Worm (Caenorhabditis elegans) whole organism, L1 larva: Measurements from ENCODE around the gene athp-1.

Experiments used
- aha-1 ChIP-seq: fragments of 150-350 bp; optimal IDR thresholded peaks from 2 replicates; lab custom pipeline; 2014; ENCODE audit warnings: missing biosample characterization, missing genetic modification characterization
- aly-2 ChIP-seq: fragments of 150-350 bp; optimal IDR thresholded peaks from 2 replicates; lab custom pipeline; 2014; ENCODE audit warnings: missing biosample characterization, missing genetic modification characterization
- blmp-1 ChIP-seq: fragments of 150-350 bp; optimal IDR thresholded peaks from 2 replicates; lab custom pipeline; 2014; ENCODE audit warnings: missing biosample characterization, missing genetic modification characterization
- ceh-82 ChIP-seq, 3 experiments: fragments of 150-350 bp in 1 of 3; sonication (generic microtip) in 2 of 3; optimal IDR thresholded peaks; 2 replicates each; lab custom pipeline; 2014 to 2017; ENCODE audit warnings: missing biosample characterization in 3 of 3, missing genetic modification characterization in 3 of 3
- dpl-1 ChIP-seq, 3 experiments: fragments of 150-350 bp in 2 of 3; sonication (generic microtip) in 1 of 3; optimal IDR thresholded peaks; 2 replicates each; lab custom pipeline; 2014 to 2017; ENCODE audit warnings: missing biosample characterization in 3 of 3, missing genetic modification characterization in 3 of 3, missing genetic modification reagents in 3 of 3
- dsc-1 ChIP-seq: sonication (generic microtip); optimal IDR thresholded peaks from 2 replicates; lab custom pipeline; 2016; ENCODE audit warnings: mild to moderate bottlenecking, missing genetic modification characterization, missing compliant biosample characterization
- efl-1 ChIP-seq, 4 experiments: fragments of 150-350 bp; optimal IDR thresholded peaks in 3 of 4; peaks in 1 of 4; 1 replicate in 1 of 4; 2 replicates in 3 of 4; lab custom pipeline; 2014; ENCODE audit warnings: missing biosample characterization in 2 of 4, missing genetic modification characterization in 2 of 4, missing genetic modification reagents in 2 of 4
- efl-3 ChIP-seq: fragments of 200-800 bp; sonication (Bioruptor generic); optimal IDR thresholded peaks from 2 replicates; lab custom pipeline; 2018; ENCODE audit warnings: mild to moderate bottlenecking, missing genetic modification characterization, missing compliant biosample characterization
- egl-13 ChIP-seq: sonication (generic microtip); optimal IDR thresholded peaks from 2 replicates; lab custom pipeline; 2016; ENCODE audit warnings: missing genotype, missing genetic modification reagents, missing genetic modification characterization, missing compliant biosample characterization
- egl-27 ChIP-seq, 2 experiments: fragments of 150-350 bp in 1 of 2; sonication (generic microtip); optimal IDR thresholded peaks; 3 replicates each; lab custom pipeline; 2017 to 2018; ENCODE audit warnings: missing biosample characterization in 2 of 2, missing genetic modification characterization in 2 of 2, missing genetic modification reagents in 2 of 2
- fkh-10 ChIP-seq: sonication (generic microtip); optimal IDR thresholded peaks from 2 replicates; lab custom pipeline; 2017; ENCODE audit warnings: missing biosample characterization, missing genetic modification reagents, missing genetic modification characterization
- fkh-4 ChIP-seq: sonication (generic microtip); optimal IDR thresholded peaks from 2 replicates; lab custom pipeline; 2016; ENCODE audit warnings: missing compliant biosample characterization, missing genetic modification characterization, borderline replicate concordance
- fkh-8 ChIP-seq: sonication (generic microtip); optimal IDR thresholded peaks from 2 replicates; lab custom pipeline; 2016; ENCODE audit warnings: mild to moderate bottlenecking, missing genetic modification characterization, missing compliant biosample characterization
- hlh-17 ChIP-seq: fragments of 200-800 bp; sonication (Bioruptor generic); optimal IDR thresholded peaks from 2 replicates; lab custom pipeline; 2018; ENCODE audit warnings: missing genetic modification characterization, mild to moderate bottlenecking, missing compliant biosample characterization, moderate library complexity, borderline replicate concordance
- hlh-4 ChIP-seq: sonication (generic microtip); optimal IDR thresholded peaks from 2 replicates; lab custom pipeline; 2016; ENCODE audit warnings: mild to moderate bottlenecking, missing genetic modification characterization, missing compliant biosample characterization
- lin-13 ChIP-seq: fragments of 150-350 bp; optimal IDR thresholded peaks from 2 replicates; lab custom pipeline; 2014; ENCODE audit warnings: missing biosample characterization, missing genetic modification reagents, missing genetic modification characterization
- lin-14 ChIP-seq: fragments of 200-800 bp; sonication (Bioruptor generic); optimal IDR thresholded peaks from 2 replicates; lab custom pipeline; 2018; ENCODE audit warnings: mild to moderate bottlenecking, missing genetic modification characterization, moderate library complexity, missing compliant biosample characterization
- lir-3 ChIP-seq: sonication (generic microtip); optimal IDR thresholded peaks from 2 replicates; lab custom pipeline; 2016; ENCODE audit warnings: mild to moderate bottlenecking, missing genetic modification characterization, moderate library complexity, missing compliant biosample characterization; ENCODE audit not compliant: poor library complexity
- lsy-2 ChIP-seq, 2 experiments: fragments of 150-350 bp; optimal IDR thresholded peaks; 2 replicates each; lab custom pipeline; 2014; ENCODE audit warnings: missing biosample characterization in 2 of 2, missing genetic modification characterization in 2 of 2
- mdl-1 ChIP-seq, 2 experiments: fragments of 150-350 bp; optimal IDR thresholded peaks; 2 replicates each; lab custom pipeline; 2014 to 2017; ENCODE audit warnings: missing biosample characterization in 2 of 2, missing genetic modification characterization in 2 of 2, inconsistent platforms in 1 of 2
- mep-1 ChIP-seq: fragments of 150-350 bp; optimal IDR thresholded peaks from 2 replicates; lab custom pipeline; 2014; ENCODE audit warnings: missing biosample characterization, missing genetic modification characterization
- nhr-11 ChIP-seq: fragments of 150-350 bp; optimal IDR thresholded peaks from 2 replicates; lab custom pipeline; 2014; ENCODE audit warnings: missing biosample characterization, missing genetic modification characterization
- nhr-12 ChIP-seq: sonication (generic microtip); optimal IDR thresholded peaks from 2 replicates; lab custom pipeline; 2017; ENCODE audit warnings: missing biosample characterization, missing genetic modification characterization
- nhr-20 ChIP-seq: sonication (generic microtip); optimal IDR thresholded peaks from 2 replicates; lab custom pipeline; 2016; ENCODE audit warnings: mild to moderate bottlenecking, missing genetic modification characterization, missing compliant biosample characterization
- nhr-47 ChIP-seq: sonication (generic microtip); optimal IDR thresholded peaks from 2 replicates; lab custom pipeline; 2016; ENCODE audit warnings: mild to moderate bottlenecking, missing genetic modification characterization, moderate library complexity, missing compliant biosample characterization
- nhr-71 ChIP-seq: sonication (generic microtip); optimal IDR thresholded peaks from 2 replicates; lab custom pipeline; 2016; ENCODE audit warnings: mild to moderate bottlenecking, missing genetic modification characterization, moderate library complexity, missing compliant biosample characterization
- nhr-84 ChIP-seq: sonication (generic microtip); optimal IDR thresholded peaks from 2 replicates; lab custom pipeline; 2017; ENCODE audit warnings: missing biosample characterization, missing genetic modification characterization
- nhr-85 ChIP-seq: sonication (generic microtip); peaks from one replicate; lab custom pipeline; 2016; ENCODE audit warnings: missing genetic modification characterization, inconsistent platforms, missing compliant biosample characterization
- nhr-90 ChIP-seq: sonication (generic microtip); optimal IDR thresholded peaks from 2 replicates; lab custom pipeline; 2016; ENCODE audit warnings: mild to moderate bottlenecking, missing genetic modification characterization, missing compliant biosample characterization; ENCODE audit not compliant: poor library complexity
- pax-3 ChIP-seq: fragments of 200-800 bp; sonication (Bioruptor generic); optimal IDR thresholded peaks from 2 replicates; lab custom pipeline; 2018; ENCODE audit warnings: mild to moderate bottlenecking, missing genetic modification characterization, moderate library complexity, missing compliant biosample characterization
- snu-23 ChIP-seq: sonication (generic microtip); optimal IDR thresholded peaks from 2 replicates; lab custom pipeline; 2016; ENCODE audit warnings: missing genetic modification characterization, missing compliant biosample characterization
- sox-4 ChIP-seq: sonication (generic microtip); optimal IDR thresholded peaks from 2 replicates; lab custom pipeline; 2016; ENCODE audit warnings: missing genetic modification characterization, missing compliant biosample characterization
- sup-37 ChIP-seq: fragments of 200-800 bp; sonication (Bioruptor generic); optimal IDR thresholded peaks from 2 replicates; lab custom pipeline; 2018; ENCODE audit warnings: mild to moderate bottlenecking, missing genetic modification characterization, missing compliant biosample characterization
- swsn-7 ChIP-seq: sonication (generic microtip); optimal IDR thresholded peaks from 2 replicates; lab custom pipeline; 2016; ENCODE audit warnings: missing genetic modification characterization, missing compliant biosample characterization
- tbx-2 ChIP-seq: sonication (generic microtip); optimal IDR thresholded peaks from 2 replicates; lab custom pipeline; 2016; ENCODE audit warnings: missing genetic modification characterization, missing compliant biosample characterization
- unc-30 ChIP-seq: sonication (generic microtip); optimal IDR thresholded peaks from 2 replicates; lab custom pipeline; 2017; ENCODE audit warnings: missing biosample characterization, missing genetic modification characterization
- unc-62 ChIP-seq: fragments of 150-350 bp; optimal IDR thresholded peaks from 2 replicates; lab custom pipeline; 2014; ENCODE audit warnings: missing biosample characterization, missing genetic modification reagents, missing genetic modification characterization
- unc-86 ChIP-seq: sonication (generic microtip); optimal IDR thresholded peaks from 2 replicates; lab custom pipeline; 2016; ENCODE audit warnings: missing genetic modification characterization, missing compliant biosample characterization
- unc-98 ChIP-seq: fragments of 200-800 bp; sonication (Bioruptor generic); IDR thresholded peaks from 2 replicates; pipeline ENCODE4 v1.3.6; 2022; ENCODE audit warnings: missing genetic modification characterization, missing compliant biosample characterization
- xbp-1 ChIP-seq: sonication (generic microtip); optimal IDR thresholded peaks from 2 replicates; lab custom pipeline; 2016; ENCODE audit warnings: missing genetic modification characterization, missing compliant biosample characterization
- zag-1 ChIP-seq: fragments of 150-350 bp; optimal IDR thresholded peaks from 2 replicates; lab custom pipeline; 2014; ENCODE audit warnings: missing biosample characterization, missing genetic modification characterization
- ztf-4 ChIP-seq: fragments of 150-350 bp; optimal IDR thresholded peaks from 2 replicates; lab custom pipeline; 2014; ENCODE audit warnings: missing biosample characterization, missing genetic modification characterization

The athp-1 gene

DNA sequence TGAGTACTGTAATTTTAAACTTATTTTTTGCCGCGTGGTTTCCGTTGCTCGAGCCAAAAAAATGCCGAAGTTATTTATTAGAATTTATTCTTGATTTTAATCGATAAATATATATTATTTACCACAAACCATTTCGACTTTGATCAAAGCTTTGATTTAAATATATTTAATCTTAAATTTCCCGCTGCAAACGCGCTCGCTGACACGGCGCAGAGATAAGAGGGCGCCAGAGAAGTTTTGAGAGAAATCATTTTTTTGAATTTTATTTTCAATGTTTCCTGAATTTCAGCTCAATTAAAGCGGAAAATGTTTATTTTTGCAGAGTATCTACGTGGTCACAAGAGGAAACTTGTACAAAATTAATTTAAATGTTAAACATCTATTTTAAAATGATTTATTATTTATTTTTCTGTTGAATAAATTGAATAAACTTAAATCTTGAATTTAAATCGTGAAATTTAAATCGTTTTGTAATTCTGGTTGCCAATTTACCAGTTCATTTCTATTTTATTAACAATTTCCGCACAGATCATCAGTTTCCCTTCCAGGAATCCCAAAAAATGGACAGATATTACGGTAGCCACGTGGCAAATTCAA lies 14.3 kb downstream of the athp-1 start, which contains the start of gene com-1 (continued):
- TF ChIP-seq lsy-2 (tag; optimal IDR thresholded peaks at IDR 0.05; lab: Kevin White, UChicago) (peak; percentile 51 to 73), nhr-20 (tag; lab: Kevin White, UChicago) (peak; percentile 29), ztf-4 (tag; lab: Kevin White, UChicago) (no peak), mep-1 (tag; lab: Kevin White, UChicago) (peak; percentile 55), snu-23 (GFP tag; lab: Kevin White, UChicago) (peak; percentile 54), aha-1 (tag; lab: Kevin White, UChicago) (no peak), nhr-90 (tag; lab: Kevin White, UChicago) (peak; percentile 3), blmp-1 (tag; lab: Kevin White, UChicago) (peak; percentile 58)

DNA sequence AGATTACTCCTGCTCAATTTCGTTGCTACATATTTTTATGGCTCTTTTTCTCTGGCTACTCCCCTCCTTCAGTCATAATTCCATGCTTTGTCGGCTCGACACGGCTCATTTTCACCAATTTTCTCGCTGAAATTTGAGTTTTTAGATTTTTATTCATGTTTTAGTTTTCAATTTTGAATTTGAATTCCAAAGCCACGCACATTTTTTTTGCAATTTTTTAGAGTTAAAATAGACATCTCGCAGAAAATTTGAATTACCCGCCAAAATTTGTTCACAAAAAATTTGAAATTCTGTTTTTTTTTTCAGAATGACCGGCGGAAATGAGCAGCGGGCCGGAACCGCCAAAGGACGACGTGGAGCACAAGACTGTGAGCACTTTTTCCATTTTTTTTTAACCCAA lies 20.8 kb downstream of the athp-1 start, which contains the start of gene unc-119:
Gene unc-119 (plus strand): TSS at position 301 of the 400 bp plus-strand sequence.
- no peak for TF ChIP-seq fkh-4 (tag; lab: Kevin White, UChicago)
- TF ChIP-seq, all 84 proteins: peak for 0

DNA sequence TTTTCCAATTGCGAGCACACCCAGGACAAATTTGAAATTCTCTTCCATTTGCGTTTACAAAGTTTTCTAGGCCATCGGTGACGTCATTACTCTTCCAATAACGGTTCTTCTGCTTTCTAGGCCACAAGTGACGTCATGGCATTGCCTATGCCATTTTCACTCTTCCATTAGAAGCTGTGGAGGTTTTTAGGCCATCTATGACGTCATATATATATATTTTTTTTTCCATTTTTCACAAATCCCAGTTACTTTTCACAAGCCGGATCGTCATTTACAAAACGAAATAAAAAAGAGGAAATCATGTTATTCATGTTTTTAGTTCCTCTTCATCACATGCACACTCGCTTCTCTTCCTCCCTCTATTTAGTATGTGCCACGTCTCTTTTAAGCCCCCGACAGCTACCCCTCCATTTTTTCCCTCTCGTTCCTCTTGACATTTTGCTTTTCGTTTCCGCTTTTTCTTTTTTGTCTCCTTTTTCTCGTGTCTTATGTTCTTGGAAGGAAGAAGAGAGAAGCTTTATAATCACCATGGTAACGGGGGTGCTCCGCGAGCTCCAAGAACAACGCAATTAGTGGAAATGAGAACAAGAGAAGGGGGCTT lies 21.5 kb downstream of the athp-1 start:
- TF ChIP-seq mdl-1 (tag; optimal IDR thresholded peaks at IDR 0.05; lab: Kevin White, UChicago) (no peak), zag-1 (tag; lab: Kevin White, UChicago) (no peak), nhr-12 (no peak), nhr-71 (peak; percentile 73), mep-1 (tag; lab: Kevin White, UChicago) (peak; percentile 42), pax-3 (tag; lab: Kevin White, UChicago) (peak; percentile 80), egl-27 (tag; optimal IDR thresholded peaks at IDR 0.05; lab: Kevin White, UChicago) (no peak), swsn-7 (tag; lab: Kevin White, UChicago) (peak; percentile 45), fkh-10 (GFP tag; lab: Kevin White, UChicago) (peak; percentile 50), lir-3 (tag; lab: Kevin White, UChicago) (peak; percentile 14), nhr-11 (tag; lab: Kevin White, UChicago) (peak; percentile 60), tbx-2 (tag; lab: Kevin White, UChicago) (peak; percentile 8), ztf-4 (tag; lab: Kevin White, UChicago) (peak; percentile 50), xbp-1 (tag; lab: Kevin White, UChicago) (peak; percentile 59), unc-86 (tag; lab: Kevin White, UChicago) (peak; percentile 12), fkh-8 (tag; lab: Kevin White, UChicago) (peak; percentile 98), nhr-47 (tag; lab: Kevin White, UChicago) (peak; percentile 80), nhr-84 (no peak), dsc-1 (tag; lab: Kevin White, UChicago) (peak; percentile 82), lin-14 (GFP tag; lab: Kevin White, UChicago) (peak; percentile 79), sox-4 (tag; lab: Kevin White, UChicago) (peak; percentile 43), lsy-2 (tag; optimal IDR thresholded peaks at IDR 0.05; lab: Kevin White, UChicago) (peak; percentile 10 to 30), ceh-82 (tag; optimal IDR thresholded peaks at IDR 0.05; lab: Kevin White, UChicago) (peak in 1 of 3 experiments; percentile 37), nhr-20 (tag; lab: Kevin White, UChicago) (peak; percentile 4), hlh-17 (GFP tag; lab: Kevin White, UChicago) (no peak), egl-13 (peak; percentile 63), unc-30 (tag; lab: Kevin White, UChicago) (no peak), snu-23 (GFP tag; lab: Kevin White, UChicago) (peak; percentile 43)

DNA sequence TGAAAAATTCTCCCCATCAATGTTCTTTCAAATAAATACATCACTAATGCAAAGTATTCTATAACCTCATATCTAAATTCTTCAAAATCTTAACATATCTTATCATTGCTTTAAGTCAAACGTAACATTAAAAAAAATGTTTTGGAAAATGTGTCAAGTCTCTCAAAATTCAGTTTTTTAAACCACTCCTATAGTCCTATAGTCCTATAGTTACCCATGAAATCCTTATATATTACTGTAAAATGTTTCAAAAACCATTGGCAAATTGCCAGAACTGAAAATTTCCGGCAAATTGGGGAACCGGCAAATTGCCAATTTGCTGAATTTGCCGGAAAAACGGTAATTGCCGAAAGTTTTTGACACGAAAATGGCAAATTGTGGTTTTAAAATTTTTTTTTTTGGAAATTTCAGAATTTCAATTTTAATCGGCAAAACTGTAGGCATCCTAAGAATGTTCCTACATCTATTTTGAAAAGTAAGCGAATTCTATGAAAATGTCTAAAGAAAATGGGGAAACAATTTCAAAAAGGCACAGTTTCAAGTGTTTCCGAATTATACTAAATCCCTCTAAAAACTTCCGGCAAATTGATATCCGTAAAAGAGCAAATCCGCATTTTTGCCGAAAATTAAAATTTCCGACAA lies 22.9 kb downstream of the athp-1 start:
- TF ChIP-seq efl-3 (no peak), nhr-85 (tag; lab: Kevin White, UChicago) (no peak), aha-1 (tag; lab: Kevin White, UChicago) (no peak), unc-62 (GFP tag; lab: Kevin White, UChicago) (no peak), dpl-1 (GFP tag; optimal IDR thresholded peaks at IDR 0.05; lab: Kevin White, UChicago) (peak in 2 of 3 experiments; percentile 1 to 54), aly-2 (tag; lab: Kevin White, UChicago) (no peak), sup-37 (GFP tag; lab: Kevin White, UChicago) (no peak), lsy-2 (tag; optimal IDR thresholded peaks at IDR 0.05; lab: Kevin White, UChicago) (peak in 1 of 2 experiments; percentile 39), egl-27 (tag; optimal IDR thresholded peaks at IDR 0.05; lab: Kevin White, UChicago) (no peak), nhr-84 (no peak), hlh-4 (no peak), unc-98 (GFP tag; lab: Robert Waterston, UW) (no peak), swsn-7 (tag; lab: Kevin White, UChicago) (no peak), sox-4 (tag; lab: Kevin White, UChicago) (no peak), lin-13 (no peak), efl-1 (optimal IDR thresholded peaks at IDR 0.05; lab: Kevin White, UChicago) (no peak), efl-1 (GFP tag; optimal IDR thresholded peaks at IDR 0.05 in 1 of 2; lab: Kevin White, UChicago) (peak; percentile 10 to 94)
